Fruit fly (Drosophila melanogaster): ENCODE data around the gene CG11158.

CG11158 gene

dm6 chrX:13651170-13651569 lies 31.6 kb upstream of the CG11158 start:
- TF ChIP-seq eg (GFP tag; IDR thresholded peaks at IDR 0.05) (no peak), CG8119 (GFP tag; IDR thresholded peaks at IDR 0.05) (no peak), Eip78C (GFP tag) (peak; percentile 23)

- TF ChIP-seq CG6276 (GFP tag; optimal IDR thresholded peaks at IDR 0.05) (no peak), CG6163 (GFP tag; IDR thresholded peaks at IDR 0.05) (no peak), CG32006 (GFP tag; optimal IDR thresholded peaks at IDR 0.05) (no peak), CG4318 (GFP tag; optimal IDR thresholded peaks at IDR 0.05) (no peak), Blimp-1 (GFP tag; optimal IDR thresholded peaks at IDR 0.05) (no peak), CG3032 (tag; optimal IDR thresholded peaks at IDR 0.05) (no peak), ss (GFP tag; optimal IDR thresholded peaks at IDR 0.05) (no peak), Ets21C (GFP tag; optimal IDR thresholded peaks at IDR 0.05) (no peak), Gug (GFP tag; IDR thresholded peaks at IDR 0.05) (no peak), CG11294 (GFP tag; IDR thresholded peaks at IDR 0.05) (no peak)
Measured at dm6 chrX:13667656-13668055, 15.1 kb upstream of the CG11158 start, which contains the start of the genes DNAlig4 and CG11164. Gene DNAlig4, minus strand, starts transcription at chrX:13667811. Gene CG11164, plus strand, starts transcription at chrX:13668014.

- TF ChIP-seq Met (GFP tag; optimal IDR thresholded peaks at IDR 0.05) (no peak), esn (GFP tag; optimal IDR thresholded peaks at IDR 0.05) (peak; percentile 14), Ets96B (tag; optimal IDR thresholded peaks at IDR 0.05) (no peak), CG34406 (GFP tag; optimal IDR thresholded peaks at IDR 0.05) (no peak)
Measured at dm6 chrX:13669366-13669765, 13.4 kb upstream of the CG11158 start, which contains the start of gene CG15760. Gene CG15760, plus strand, starts transcription at chrX:13669699.

dm6 chrX:13670329-13670847 lies 12.4 kb upstream of the CG11158 start:
- TF ChIP-seq eg (GFP tag; IDR thresholded peaks at IDR 0.05): no peak
- TF ChIP-seq CG3919 (GFP tag; optimal IDR thresholded peaks at IDR 0.05): no peak
- no peak for TF ChIP-seq CG7368 (GFP tag; optimal IDR thresholded peaks at IDR 0.05)
- no peak for TF ChIP-seq CG10631 (GFP tag; optimal IDR thresholded peaks at IDR 0.05)
- TF ChIP-seq Met (GFP tag; optimal IDR thresholded peaks at IDR 0.05): no peak
- TF ChIP-seq fkh (GFP tag; optimal IDR thresholded peaks at IDR 0.05): no peak
- TF ChIP-seq fd85E (GFP tag; optimal IDR thresholded peaks at IDR 0.05): no peak
- TF ChIP-seq ss (GFP tag; optimal IDR thresholded peaks at IDR 0.05): no peak
- TF ChIP-seq acj6 (GFP tag; optimal IDR thresholded peaks at IDR 0.05): no peak
- no peak for TF ChIP-seq CG11294 (GFP tag; IDR thresholded peaks at IDR 0.05)
- no peak for TF ChIP-seq CG6808 (GFP tag; optimal IDR thresholded peaks at IDR 0.05)
- no peak for TF ChIP-seq CG6792 (GFP tag; optimal IDR thresholded peaks at IDR 0.05)
- TF ChIP-seq Sox14 (GFP tag; optimal IDR thresholded peaks at IDR 0.05): no peak
- no peak for TF ChIP-seq topi (GFP tag; optimal IDR thresholded peaks at IDR 0.05)

dm6 chrX:13676458-13676944 lies 6.3 kb upstream of the CG11158 start, which contains the start of gene CG11162:
Gene CG11162, plus strand, starts transcription at chrX:13676894.
- TF ChIP-seq Sox15 (GFP tag; optimal IDR thresholded peaks at IDR 0.05) (no peak), vri (GFP tag; optimal IDR thresholded peaks at IDR 0.05) (peak; percentile 3)

dm6 chrX:13677970-13678490 lies 4.7 kb upstream of the CG11158 start:
- TF ChIP-seq lz (GFP tag; optimal IDR thresholded peaks at IDR 0.05) (no peak), fd85E (GFP tag; optimal IDR thresholded peaks at IDR 0.05) (no peak), svp (GFP tag) (peak; percentile 67), CG10669 (GFP tag; optimal IDR thresholded peaks at IDR 0.05) (no peak), Blimp-1 (GFP tag; optimal IDR thresholded peaks at IDR 0.05) (no peak), CG10631 (GFP tag; optimal IDR thresholded peaks at IDR 0.05) (no peak), ss (GFP tag; optimal IDR thresholded peaks at IDR 0.05) (no peak), acj6 (GFP tag; optimal IDR thresholded peaks at IDR 0.05) (no peak), eg (GFP tag; IDR thresholded peaks at IDR 0.05) (no peak), CG6276 (GFP tag; optimal IDR thresholded peaks at IDR 0.05) (no peak), dsx (GFP tag; optimal IDR thresholded peaks at IDR 0.05; ENCODE audit: poor library complexity, severe bottlenecking) (no peak), vri (GFP tag; optimal IDR thresholded peaks at IDR 0.05) (peak; percentile 49), Hr38 (GFP tag; optimal IDR thresholded peaks at IDR 0.05) (no peak), CG7368 (GFP tag; optimal IDR thresholded peaks at IDR 0.05) (no peak), CG16779 (tag; optimal IDR thresholded peaks at IDR 0.05) (no peak), CG11902 (GFP tag; optimal IDR thresholded peaks at IDR 0.05) (no peak)
